Fruit fly (Drosophila melanogaster) whole organism, prepupa: ENCODE measurements around the gene CycB3.

Experiments used
- Blimp-1 ChIP-seq: fragments of 200-800 bp; sonication (Bioruptor generic); optimal IDR thresholded peaks from 3 replicates; lab custom pipeline; 2017; ENCODE audit warnings: missing biosample characterization, missing genetic modification characterization, mild to moderate bottlenecking, moderate library complexity, missing genetic modification reagents
- CG10631 ChIP-seq: fragments of 200-800 bp; sonication (Bioruptor generic); optimal IDR thresholded peaks from 2 replicates; lab custom pipeline; 2016; ENCODE audit warnings: missing biosample characterization, missing genetic modification characterization
- CG10669 ChIP-seq: fragments of 200-800 bp; sonication (Bioruptor generic); optimal IDR thresholded peaks from 3 replicates; lab custom pipeline; 2018; ENCODE audit warnings: missing biosample characterization, mild to moderate bottlenecking, missing genetic modification characterization, moderate library complexity
- CG11294 ChIP-seq: fragments of 200-800 bp; sonication (Bioruptor generic); IDR thresholded peaks from 2 replicates; pipeline ENCODE4 v1.3.6; 2022; ENCODE audit warnings: missing biosample characterization, missing genetic modification characterization
- CG11902 ChIP-seq: fragments of 200-800 bp; sonication (Bioruptor generic); optimal IDR thresholded peaks from 3 replicates; lab custom pipeline; 2016; ENCODE audit warnings: missing biosample characterization, missing genetic modification characterization
- CG15336 ChIP-seq: fragments of 200-800 bp; sonication (Bioruptor generic); IDR thresholded peaks from 2 replicates; pipeline ENCODE4 v1.3.6; 2022; ENCODE audit warnings: missing biosample characterization, missing genetic modification characterization
- CG1621 ChIP-seq: fragments of 200-800 bp; sonication (Bioruptor generic); optimal IDR thresholded peaks from 3 replicates; lab custom pipeline; 2018; ENCODE audit warnings: missing biosample characterization, mild to moderate bottlenecking, missing genetic modification characterization
- CG3032 ChIP-seq: fragments of 200-800 bp; optimal IDR thresholded peaks from 2 replicates; lab custom pipeline; 2019; ENCODE audit warnings: missing biosample characterization, mild to moderate bottlenecking, missing genetic modification characterization, moderate library complexity
- CG31627 ChIP-seq: fragments of 200-800 bp; sonication (Bioruptor generic); optimal IDR thresholded peaks from 3 replicates; lab custom pipeline; 2016; ENCODE audit warnings: missing biosample characterization, missing genetic modification characterization
- CG34406 ChIP-seq: fragments of 200-800 bp; sonication (Bioruptor generic); optimal IDR thresholded peaks from 3 replicates; lab custom pipeline; 2016; ENCODE audit warnings: missing biosample characterization, missing genetic modification characterization
- CG3919 ChIP-seq: fragments of 200-800 bp; sonication (Bioruptor generic); optimal IDR thresholded peaks from 3 replicates; lab custom pipeline; 2016; ENCODE audit warnings: missing biosample characterization, missing genetic modification characterization
- CG4318 ChIP-seq: fragments of 200-800 bp; sonication (Bioruptor generic); optimal IDR thresholded peaks from 3 replicates; lab custom pipeline; 2017; ENCODE audit warnings: missing biosample characterization, mild to moderate bottlenecking, missing genetic modification characterization
- CG6163 ChIP-seq: fragments of 200-800 bp; sonication (Bioruptor generic); IDR thresholded peaks from 3 replicates; pipeline ENCODE4 v1.3.6; 2022; ENCODE audit warnings: missing biosample characterization, missing genetic modification characterization
- CG6276 ChIP-seq: fragments of 200-800 bp; sonication (Bioruptor generic); optimal IDR thresholded peaks from 2 replicates; lab custom pipeline; 2017; ENCODE audit warnings: missing biosample characterization, mild to moderate bottlenecking, missing genetic modification characterization
- CG6792 ChIP-seq: fragments of 200-800 bp; sonication (Bioruptor generic); optimal IDR thresholded peaks from 3 replicates; lab custom pipeline; 2016; ENCODE audit warnings: missing biosample characterization, missing genetic modification characterization
- CG6854 ChIP-seq: fragments of 200-800 bp; sonication (Bioruptor generic); optimal IDR thresholded peaks from 2 replicates; lab custom pipeline; 2017; ENCODE audit warnings: missing biosample characterization, mild to moderate bottlenecking, missing genetic modification characterization
- CG7368 ChIP-seq: fragments of 200-800 bp; sonication (Bioruptor generic); optimal IDR thresholded peaks from 3 replicates; lab custom pipeline; 2016; ENCODE audit warnings: missing biosample characterization, missing genetic modification characterization
- CG8119 ChIP-seq: fragments of 200-800 bp; sonication (Bioruptor generic); IDR thresholded peaks from 3 replicates; pipeline ENCODE4 v1.3.6; 2022; ENCODE audit warnings: missing biosample characterization, missing genetic modification characterization
- CG8319 ChIP-seq: fragments of 200-800 bp; sonication (Bioruptor generic); optimal IDR thresholded peaks from 3 replicates; lab custom pipeline; 2016; ENCODE audit warnings: missing biosample characterization, missing genetic modification characterization
- CG8632 ChIP-seq: fragments of 200-800 bp; sonication (Bioruptor generic); optimal IDR thresholded peaks from 3 replicates; lab custom pipeline; 2016; ENCODE audit warnings: missing biosample characterization, missing genetic modification characterization
- Eip75B ChIP-seq: fragments of 200-800 bp; sonication (Bioruptor generic); optimal IDR thresholded peaks from 3 replicates; lab custom pipeline; 2016; ENCODE audit warnings: missing biosample characterization, missing genetic modification characterization
- Eip78C ChIP-seq: fragments of 200-800 bp; sonication (Bioruptor generic); peaks from one replicate; lab custom pipeline; 2016; ENCODE audit warnings: missing biosample characterization, missing genetic modification characterization
- Eip93F ChIP-seq: fragments of 200-800 bp; sonication (Bioruptor generic); optimal IDR thresholded peaks from 2 replicates; lab custom pipeline; 2016; ENCODE audit warnings: missing biosample characterization, mild to moderate bottlenecking, missing genetic modification characterization
- Ets21C ChIP-seq: fragments of 200-800 bp; sonication (Bioruptor generic); optimal IDR thresholded peaks from 3 replicates; lab custom pipeline; 2016; ENCODE audit warnings: missing biosample characterization, missing genetic modification characterization
- Ets96B ChIP-seq: fragments of 200-800 bp; optimal IDR thresholded peaks from 2 replicates; lab custom pipeline; 2019; ENCODE audit warnings: missing biosample characterization, mild to moderate bottlenecking, missing genetic modification characterization, moderate library complexity
- Gug ChIP-seq: fragments of 200-800 bp; sonication (Bioruptor generic); IDR thresholded peaks from 2 replicates; pipeline ENCODE4 v1.3.6; 2022; ENCODE audit warnings: missing biosample characterization, missing genetic modification characterization
- Hr39 ChIP-seq: fragments of 200-800 bp; sonication (Bioruptor generic); optimal IDR thresholded peaks from 2 replicates; lab custom pipeline; 2016; ENCODE audit warnings: missing biosample characterization, missing genetic modification characterization
- Lpt ChIP-seq: fragments of 200-800 bp; sonication (Bioruptor generic); optimal IDR thresholded peaks from 3 replicates; lab custom pipeline; 2016; ENCODE audit warnings: missing biosample characterization, missing genetic modification characterization
- OdsH ChIP-seq: fragments of 200-800 bp; sonication (Bioruptor generic); optimal IDR thresholded peaks from 3 replicates; lab custom pipeline; 2016; ENCODE audit warnings: missing biosample characterization, missing genetic modification characterization
- Smox ChIP-seq: fragments of 200-800 bp; sonication (Bioruptor generic); optimal IDR thresholded peaks from 3 replicates; lab custom pipeline; 2016; ENCODE audit warnings: missing biosample characterization, missing genetic modification characterization
- Sox14 ChIP-seq: fragments of 200-800 bp; sonication (Bioruptor generic); optimal IDR thresholded peaks from 3 replicates; lab custom pipeline; 2016; ENCODE audit warnings: missing biosample characterization, missing genetic modification characterization
- Sox15 ChIP-seq: fragments of 200-800 bp; sonication (Bioruptor generic); optimal IDR thresholded peaks from 3 replicates; lab custom pipeline; 2016; ENCODE audit warnings: missing biosample characterization, missing genetic modification characterization
- achi ChIP-seq: fragments of 200-800 bp; sonication (Bioruptor generic); optimal IDR thresholded peaks from 3 replicates; lab custom pipeline; 2016; ENCODE audit warnings: missing biosample characterization, missing genetic modification characterization
- acj6 ChIP-seq: fragments of 200-800 bp; sonication (Bioruptor generic); optimal IDR thresholded peaks from 3 replicates; lab custom pipeline; 2016; ENCODE audit warnings: missing biosample characterization, missing genetic modification characterization
- dac ChIP-seq: fragments of 200-800 bp; sonication (Bioruptor generic); optimal IDR thresholded peaks from 2 replicates; lab custom pipeline; 2017; ENCODE audit warnings: missing biosample characterization, mild to moderate bottlenecking, missing genetic modification characterization
- dsx ChIP-seq: fragments of 200-800 bp; optimal IDR thresholded peaks from 3 replicates; lab custom pipeline; 2019; ENCODE audit warnings: missing biosample characterization, mild to moderate bottlenecking, missing genetic modification characterization, moderate library complexity; ENCODE audit not compliant: poor library complexity, severe bottlenecking
- eg ChIP-seq: fragments of 200-800 bp; sonication (Bioruptor generic); IDR thresholded peaks from 3 replicates; pipeline ENCODE4 v1.3.6; 2022; ENCODE audit warnings: missing biosample characterization, missing genetic modification characterization
- esn ChIP-seq: fragments of 200-800 bp; sonication (Bioruptor generic); optimal IDR thresholded peaks from 2 replicates; lab custom pipeline; 2016; ENCODE audit warnings: missing biosample characterization, mild to moderate bottlenecking, missing genetic modification characterization, moderate library complexity
- fd59A ChIP-seq: fragments of 200-800 bp; sonication (Bioruptor generic); optimal IDR thresholded peaks from 2 replicates; lab custom pipeline; 2017; ENCODE audit warnings: missing biosample characterization, mild to moderate bottlenecking, missing genetic modification characterization, missing genetic modification reagents
- fd85E ChIP-seq: fragments of 200-800 bp; sonication (Bioruptor generic); optimal IDR thresholded peaks from 3 replicates; lab custom pipeline; 2016; ENCODE audit warnings: missing biosample characterization, missing genetic modification characterization
- fkh ChIP-seq: fragments of 200-800 bp; sonication (Bioruptor generic); optimal IDR thresholded peaks from 3 replicates; lab custom pipeline; 2017; ENCODE audit warnings: missing biosample characterization, mild to moderate bottlenecking, missing genetic modification characterization, moderate library complexity
- lz ChIP-seq: fragments of 200-800 bp; sonication (Bioruptor generic); optimal IDR thresholded peaks from 3 replicates; lab custom pipeline; 2016; ENCODE audit warnings: missing biosample characterization, missing genetic modification characterization
- net ChIP-seq: fragments of 200-800 bp; sonication (Bioruptor generic); optimal IDR thresholded peaks from 3 replicates; lab custom pipeline; 2016; ENCODE audit warnings: missing biosample characterization, missing genetic modification characterization
- pdm3 ChIP-seq: fragments of 200-800 bp; sonication (Bioruptor generic); optimal IDR thresholded peaks from 3 replicates; lab custom pipeline; 2016; ENCODE audit warnings: missing biosample characterization, missing genetic modification characterization
- salr ChIP-seq, 2 experiments: fragments of 200-800 bp; sonication (Bioruptor generic); optimal IDR thresholded peaks; 3 replicates each; lab custom pipeline; 2016 to 2018; ENCODE audit warnings: missing biosample characterization in 2 of 2, missing genetic modification characterization in 2 of 2, mild to moderate bottlenecking in 1 of 2
- spab ChIP-seq: fragments of 200-800 bp; sonication (Bioruptor generic); optimal IDR thresholded peaks from 2 replicates; lab custom pipeline; 2017; ENCODE audit warnings: missing biosample characterization, mild to moderate bottlenecking, missing genetic modification characterization, missing genetic modification reagents
- ss ChIP-seq, 2 experiments: fragments of 200-800 bp; sonication (Bioruptor generic); optimal IDR thresholded peaks; 2 replicates in 1 of 2; 3 replicates in 1 of 2; lab custom pipeline; 2017 to 2018; ENCODE audit warnings: mild to moderate bottlenecking in 2 of 2, missing biosample characterization in 2 of 2, missing genetic modification characterization in 2 of 2, moderate library complexity in 1 of 2
- svp ChIP-seq: fragments of 200-800 bp; sonication (Bioruptor generic); peaks from one replicate; lab custom pipeline; 2016; ENCODE audit warnings: missing biosample characterization, missing genetic modification characterization
- topi ChIP-seq: fragments of 200-800 bp; sonication (Bioruptor generic); optimal IDR thresholded peaks from 3 replicates; lab custom pipeline; 2016; ENCODE audit warnings: missing biosample characterization, missing genetic modification characterization
- vri ChIP-seq: fragments of 200-800 bp; sonication (Bioruptor generic); optimal IDR thresholded peaks from 3 replicates; lab custom pipeline; 2016; ENCODE audit warnings: missing biosample characterization, mild to moderate bottlenecking, missing genetic modification characterization

The CycB3 gene

DNA sequence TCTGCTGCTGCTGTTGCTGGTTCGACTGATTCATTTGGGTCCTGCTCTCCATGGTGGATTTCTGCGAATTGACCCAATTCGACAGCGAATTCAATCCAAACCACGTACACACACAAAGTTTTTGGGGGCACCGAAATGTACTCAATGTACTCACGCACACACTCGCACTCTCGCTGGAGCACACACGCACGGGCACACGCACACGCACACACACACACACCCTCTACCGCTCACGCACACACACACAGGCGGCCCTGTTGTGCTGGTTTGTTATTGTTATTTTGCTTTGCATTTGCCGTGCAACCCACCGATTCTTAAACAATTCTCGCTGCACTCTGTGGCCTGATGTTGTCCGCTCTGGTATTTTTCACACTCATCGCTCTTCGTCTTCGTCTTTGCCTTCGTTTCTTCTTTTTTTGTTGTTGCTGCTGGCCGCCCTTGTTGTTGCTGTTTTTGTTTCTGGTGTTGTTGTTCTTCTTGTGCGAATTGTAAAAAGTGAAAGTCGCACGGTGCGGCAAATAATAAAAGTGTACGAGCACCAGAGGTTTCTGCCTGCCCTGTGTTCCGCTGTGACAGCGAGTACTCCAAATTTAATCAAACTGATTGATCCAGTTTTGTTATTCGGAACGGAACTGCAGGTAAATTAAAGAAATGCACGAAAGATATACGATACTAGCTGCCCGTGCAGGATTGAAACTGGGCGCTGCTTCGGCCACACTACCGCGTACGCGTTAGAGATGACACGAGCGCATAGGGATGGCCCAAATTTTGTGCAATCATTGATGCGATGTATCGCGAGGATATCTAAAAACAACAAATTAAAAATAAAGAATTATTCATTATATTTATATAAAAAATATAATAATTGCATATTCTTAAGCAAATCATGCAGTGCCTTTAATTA is 5.6 kb upstream of the CycB3 start, which contains the start of gene CG3744:
Gene CG3744 (minus strand): TSS at position 716 of the 904 bp plus-strand sequence.
- TF ChIP-seq Sox15 (GFP tag; lab: Kevin White, UChicago) = peak; percentile 58
- TF ChIP-seq CG11294 (GFP tag; lab: Robert Waterston, UW) = peak; percentile 85
- peak; percentile 75 for TF ChIP-seq svp
- peak; percentile 68 for TF ChIP-seq CG7368 (GFP tag; lab: Kevin White, UChicago)
- TF ChIP-seq CG4318 = no peak
- TF ChIP-seq Ets96B = peak; percentile 73
- TF ChIP-seq pdm3 (GFP tag; lab: Kevin White, UChicago) = no peak
- peak; percentile 62 for TF ChIP-seq CG6792 (GFP tag; lab: Kevin White, UChicago)
- peak; percentile 81 for TF ChIP-seq Eip93F (GFP tag; lab: Kevin White, UChicago)
- TF ChIP-seq salr (GFP tag; optimal IDR thresholded peaks at IDR 0.05; lab: Kevin White, UChicago) = peak in 1 of 2 experiments; percentile 70
- TF ChIP-seq fd59A (GFP tag; lab: Kevin White, UChicago) = peak; percentile 31
- peak; percentile 79 for TF ChIP-seq dac
- peak; percentile 55 for TF ChIP-seq Eip75B (GFP tag; lab: Kevin White, UChicago)
- TF ChIP-seq CG8119 (GFP tag; lab: Robert Waterston, UW) = peak; percentile 76
- TF ChIP-seq CG31627 (GFP tag; lab: Kevin White, UChicago) = peak; percentile 77
- peak; percentile 84 for TF ChIP-seq CG3032 (tag; lab: Kevin White, UChicago)
- peak; percentile 82 for TF ChIP-seq acj6 (GFP tag; lab: Kevin White, UChicago)
- TF ChIP-seq net = peak; percentile 72
- no peak for TF ChIP-seq CG1621
- TF ChIP-seq Blimp-1 (GFP tag; lab: Kevin White, UChicago) = peak; percentile 99
- TF ChIP-seq Sox14 (GFP tag; lab: Kevin White, UChicago) = peak; percentile 62
- TF ChIP-seq Lpt (GFP tag; lab: Kevin White, UChicago) = peak; percentile 13
- no peak for TF ChIP-seq vri
- TF ChIP-seq Ets21C (GFP tag; lab: Kevin White, UChicago) = peak; percentile 66
- TF ChIP-seq ss (GFP tag; optimal IDR thresholded peaks at IDR 0.05; lab: Kevin White, UChicago) = peak in 1 of 2 experiments; percentile 70
- no peak for TF ChIP-seq fd85E (GFP tag; lab: Kevin White, UChicago)
- peak; percentile 74 for TF ChIP-seq lz (GFP tag; lab: Kevin White, UChicago)
- peak; percentile 81 for TF ChIP-seq achi (GFP tag; lab: Kevin White, UChicago)
- TF ChIP-seq dsx (GFP tag; lab: Kevin White, UChicago) = peak; percentile 71
- peak; percentile 29 for TF ChIP-seq spab (GFP tag; lab: Kevin White, UChicago)
- TF ChIP-seq CG34406 = peak; percentile 60
- peak; percentile 77 for TF ChIP-seq esn (GFP tag; lab: Kevin White, UChicago)
- TF ChIP-seq Hr39 (GFP tag; lab: Kevin White, UChicago) = peak; percentile 74
- no peak for TF ChIP-seq CG6276 (GFP tag; lab: Kevin White, UChicago)
- peak; percentile 64 for TF ChIP-seq topi (GFP tag; lab: Kevin White, UChicago)
- peak; percentile 86 for TF ChIP-seq Eip78C
- no peak for TF ChIP-seq CG10631 (GFP tag; lab: Kevin White, UChicago)
- TF ChIP-seq CG6854 = peak; percentile 45
- TF ChIP-seq eg = peak; percentile 94
- TF ChIP-seq CG6163 = peak; percentile 89
- TF ChIP-seq Smox (GFP tag; lab: Kevin White, UChicago) = no peak
- TF ChIP-seq CG10669 (GFP tag; lab: Kevin White, UChicago) = no peak
- TF ChIP-seq CG11902 = peak; percentile 66
- TF ChIP-seq Gug (GFP tag; lab: Robert Waterston, UW) = peak; percentile 86
- TF ChIP-seq CG15336 (GFP tag; lab: Robert Waterston, UW) = peak; percentile 73
- peak; percentile 88 for TF ChIP-seq CG3919 (GFP tag; lab: Kevin White, UChicago)
- TF ChIP-seq CG8319 = no peak
- TF ChIP-seq OdsH = peak; percentile 82
- peak; percentile 72 for TF ChIP-seq CG8632 (GFP tag; lab: Kevin White, UChicago)
- TF ChIP-seq fkh (GFP tag; lab: Kevin White, UChicago) = no peak
